Worm (Caenorhabditis elegans) whole organism, L4 larva: Measurements from ENCODE around the gene smrd-1.

Experiments
- F37D6.2 ChIP-seq: sonication (generic microtip); optimal IDR thresholded peaks from 2 replicates; lab custom pipeline; 2016; ENCODE audit warnings: mild to moderate bottlenecking, missing genetic modification characterization, missing compliant biosample characterization
- F44E2.7 ChIP-seq: fragments of 200-800 bp; sonication (Bioruptor generic); IDR thresholded peaks from 2 replicates; pipeline ENCODE4 v2.1.2; 2022; ENCODE audit warnings: missing genetic modification characterization, missing compliant biosample characterization
- R02D3.7 ChIP-seq: fragments of 150-350 bp; sonication (generic microtip); optimal IDR thresholded peaks from 3 replicates; lab custom pipeline; 2014; ENCODE audit warnings: missing biosample characterization, missing genetic modification characterization
- T20F7.1 ChIP-seq: fragments of 200-800 bp; sonication (Bioruptor generic); optimal IDR thresholded peaks from 2 replicates; lab custom pipeline; 2018; ENCODE audit warnings: mild to moderate bottlenecking, missing genetic modification characterization, missing compliant biosample characterization
- T26A8.4 ChIP-seq: fragments of 200-800 bp; sonication (Bioruptor generic); IDR thresholded peaks from 2 replicates; pipeline ENCODE4 v1.3.6; 2022; ENCODE audit warnings: missing genetic modification characterization, missing compliant biosample characterization
- Y105C5A.15 ChIP-seq: fragments of 200-800 bp; sonication (Bioruptor generic); IDR thresholded peaks from 2 replicates; pipeline ENCODE4 v1.3.6; 2022; ENCODE audit warnings: missing genetic modification characterization, missing compliant biosample characterization
- Y75B8A.6 ChIP-seq: fragments of 200-800 bp; sonication (Bioruptor generic); IDR thresholded peaks from 2 replicates; pipeline ENCODE4 v1.3.6; 2022; ENCODE audit warnings: missing genetic modification reagents, missing genetic modification characterization, missing compliant biosample characterization
- aha-1 ChIP-seq: fragments of 150-350 bp; peaks from one replicate; lab custom pipeline; 2014; ENCODE audit warnings: missing biosample characterization, missing genetic modification characterization
- aly-2 ChIP-seq: sonication (generic microtip); optimal IDR thresholded peaks from 2 replicates; lab custom pipeline; 2018; ENCODE audit warnings: missing biosample characterization, missing genetic modification characterization
- arid-1 ChIP-seq: fragments of 200-800 bp; sonication (Bioruptor generic); conservative IDR thresholded peaks from 2 replicates; pipeline ENCODE4 v1.3.6; 2022; ENCODE audit warnings: missing genetic modification reagents, missing genetic modification characterization, missing compliant biosample characterization
- ceh-20 ChIP-seq: fragments of 200-800 bp; sonication (Bioruptor generic); IDR thresholded peaks from 2 replicates; pipeline ENCODE4 v1.3.6; 2022; ENCODE audit warnings: missing genetic modification reagents, missing genetic modification characterization, missing compliant biosample characterization
- ceh-62 ChIP-seq: sonication (generic microtip); optimal IDR thresholded peaks from 2 replicates; lab custom pipeline; 2017; ENCODE audit warnings: missing biosample characterization, missing genetic modification characterization
- ctbp-1 ChIP-seq: fragments of 200-800 bp; sonication (Bioruptor generic); IDR thresholded peaks from 2 replicates; pipeline ENCODE4 v1.3.6; 2022; ENCODE audit warnings: missing genetic modification reagents, missing genetic modification characterization, missing compliant biosample characterization
- daf-16 ChIP-seq, 3 experiments: sonication (generic microtip); optimal IDR thresholded peaks; 2 replicates each; lab custom pipeline; 2016 to 2017; ENCODE audit warnings: missing genetic modification characterization in 3 of 3, missing genetic modification reagents in 3 of 3, mild to moderate bottlenecking in 2 of 3, missing compliant biosample characterization in 2 of 3, missing biosample characterization in 1 of 3, moderate library complexity in 1 of 3
- daf-19 ChIP-seq: fragments of 200-800 bp; sonication (Bioruptor generic); conservative IDR thresholded peaks from 2 replicates; pipeline ENCODE4 v1.3.6; 2022; ENCODE audit warnings: missing genetic modification characterization, missing compliant biosample characterization
- dmd-8 ChIP-seq: fragments of 200-800 bp; sonication (Bioruptor generic); IDR thresholded peaks from 2 replicates; pipeline ENCODE4 v1.3.6; 2022; ENCODE audit warnings: missing genetic modification characterization, missing compliant biosample characterization
- dpl-1 ChIP-seq: fragments of 150-350 bp; optimal IDR thresholded peaks from 2 replicates; lab custom pipeline; 2014; ENCODE audit warnings: missing biosample characterization, missing genetic modification reagents, missing genetic modification characterization
- duxl-1 ChIP-seq: sonication (generic microtip); optimal IDR thresholded peaks from 2 replicates; lab custom pipeline; 2016; ENCODE audit warnings: mild to moderate bottlenecking, missing genetic modification characterization, moderate library complexity, missing compliant biosample characterization; ENCODE audit not compliant: poor library complexity
- fos-1 ChIP-seq: fragments of 150-350 bp; optimal IDR thresholded peaks from 2 replicates; lab custom pipeline; 2014; ENCODE audit warnings: missing biosample characterization, missing genetic modification characterization
- hif-1 ChIP-seq, 2 experiments: sonication (generic microtip); optimal IDR thresholded peaks; 2 replicates each; lab custom pipeline; 2016 to 2017; ENCODE audit warnings: missing compliant biosample characterization in 2 of 2, missing genetic modification characterization in 2 of 2, missing genetic modification reagents in 2 of 2, missing genotype in 2 of 2, mild to moderate bottlenecking in 1 of 2
- hlh-11 ChIP-seq: fragments of 200-800 bp; sonication (Bioruptor generic); optimal IDR thresholded peaks from 2 replicates; lab custom pipeline; 2018; ENCODE audit warnings: mild to moderate bottlenecking, missing genetic modification characterization, missing compliant biosample characterization
- hmg-1.1 ChIP-seq: fragments of 200-800 bp; sonication (Bioruptor generic); IDR thresholded peaks from 2 replicates; pipeline ENCODE4 v1.3.6; 2022; ENCODE audit warnings: missing genetic modification reagents, missing genetic modification characterization, missing compliant biosample characterization
- lim-7 ChIP-seq: fragments of 200-800 bp; sonication (Bioruptor generic); IDR thresholded peaks from 2 replicates; pipeline ENCODE4 v1.3.6; 2022; ENCODE audit warnings: missing genetic modification characterization, missing compliant biosample characterization
- lin-38 ChIP-seq: fragments of 200-800 bp; sonication (Bioruptor generic); IDR thresholded peaks from 2 replicates; pipeline ENCODE4 v1.3.6; 2022; ENCODE audit warnings: missing genetic modification reagents, missing genetic modification characterization, missing compliant biosample characterization
- lin-39 ChIP-seq: fragments of 150-350 bp; optimal IDR thresholded peaks from 2 replicates; lab custom pipeline; 2014; ENCODE audit warnings: missing biosample characterization, missing genetic modification reagents, missing genetic modification characterization
- madf-5 ChIP-seq, 2 experiments: fragments of 200-800 bp; sonication (Bioruptor generic); IDR thresholded peaks; 2 replicates each; pipeline ENCODE4 v1.3.6; 2022; ENCODE audit warnings: missing compliant biosample characterization in 2 of 2, missing genetic modification characterization in 2 of 2
- mdl-1 ChIP-seq, 2 experiments: fragments of 150-350 bp in 1 of 2; sonication (generic microtip) in 1 of 2; optimal IDR thresholded peaks; 2 replicates each; lab custom pipeline; 2014 to 2017; ENCODE audit warnings: missing biosample characterization in 2 of 2, missing genetic modification characterization in 2 of 2
- mes-2 ChIP-seq: sonication (generic microtip); optimal IDR thresholded peaks from 2 replicates; lab custom pipeline; 2016; ENCODE audit warnings: missing genotype, mild to moderate bottlenecking, missing genetic modification characterization, missing compliant biosample characterization; ENCODE audit not compliant: poor library complexity, severe bottlenecking
- mxl-2 ChIP-seq: fragments of 200-800 bp; sonication (Bioruptor generic); conservative IDR thresholded peaks from 2 replicates; pipeline ENCODE4 v1.3.6; 2022; ENCODE audit warnings: missing genetic modification reagents, missing genetic modification characterization, missing compliant biosample characterization
- mxl-3 ChIP-seq: fragments of 200-800 bp; sonication (Bioruptor generic); optimal IDR thresholded peaks from 2 replicates; lab custom pipeline; 2018; ENCODE audit warnings: mild to moderate bottlenecking, missing genetic modification characterization, missing compliant biosample characterization
- nhr-10 ChIP-seq: fragments of 150-350 bp; optimal IDR thresholded peaks from 2 replicates; lab custom pipeline; 2014; ENCODE audit warnings: missing biosample characterization, missing genetic modification characterization
- nhr-111 ChIP-seq: fragments of 200-800 bp; sonication (Bioruptor generic); optimal IDR thresholded peaks from 2 replicates; lab custom pipeline; 2018; ENCODE audit warnings: mild to moderate bottlenecking, missing genetic modification characterization, missing compliant biosample characterization
- nhr-237 ChIP-seq: sonication (generic microtip); optimal IDR thresholded peaks from 2 replicates; lab custom pipeline; 2017; ENCODE audit warnings: missing biosample characterization, missing genetic modification characterization
- nhr-28 ChIP-seq: fragments of 150-350 bp; optimal IDR thresholded peaks from 2 replicates; lab custom pipeline; 2014; ENCODE audit warnings: missing biosample characterization, missing genetic modification characterization
- nhr-48 ChIP-seq: sonication (generic microtip); optimal IDR thresholded peaks from 2 replicates; lab custom pipeline; 2016; ENCODE audit warnings: mild to moderate bottlenecking, missing genetic modification characterization, missing compliant biosample characterization
- rbr-2 ChIP-seq: sonication (generic microtip); optimal IDR thresholded peaks from 2 replicates; lab custom pipeline; 2016; ENCODE audit warnings: missing genotype, missing genetic modification characterization, missing compliant biosample characterization
- sdz-12 ChIP-seq: fragments of 200-800 bp; sonication (Bioruptor generic); optimal IDR thresholded peaks from 2 replicates; lab custom pipeline; 2018; ENCODE audit warnings: mild to moderate bottlenecking, missing genetic modification characterization, missing compliant biosample characterization
- set-16 ChIP-seq: fragments of 200-800 bp; sonication (Bioruptor generic); IDR thresholded peaks from 2 replicates; pipeline ENCODE4 v1.3.6; 2022; ENCODE audit warnings: missing genetic modification reagents, missing genetic modification characterization, missing compliant biosample characterization
- skn-1 ChIP-seq: fragments of 150-350 bp; optimal IDR thresholded peaks from 2 replicates; lab custom pipeline; 2014; ENCODE audit warnings: missing biosample characterization, missing genetic modification characterization
- snpc-1.2 ChIP-seq: fragments of 200-800 bp; sonication (Bioruptor generic); IDR thresholded peaks from 2 replicates; pipeline ENCODE4 v1.3.6; 2022; ENCODE audit warnings: missing genetic modification reagents, missing genetic modification characterization, missing compliant biosample characterization
- spr-1 ChIP-seq: sonication (generic microtip); optimal IDR thresholded peaks from 2 replicates; lab custom pipeline; 2016; ENCODE audit warnings: mild to moderate bottlenecking, missing genetic modification characterization, missing compliant biosample characterization
- unc-130 ChIP-seq: sonication (generic microtip); optimal IDR thresholded peaks from 2 replicates; lab custom pipeline; 2016; ENCODE audit warnings: missing genetic modification reagents, missing genetic modification characterization, missing compliant biosample characterization
- unc-39 ChIP-seq: sonication (generic microtip); optimal IDR thresholded peaks from 2 replicates; lab custom pipeline; 2017; ENCODE audit warnings: missing biosample characterization, missing genetic modification characterization
- unc-62 ChIP-seq, 3 experiments: fragments of 150-350 bp in 1 of 3; sonication (generic microtip); optimal IDR thresholded peaks in 2 of 3; peaks in 1 of 3; 1 replicate in 1 of 3; 2 replicates in 2 of 3; lab custom pipeline; 2014 to 2017; ENCODE audit warnings: missing biosample characterization in 3 of 3, missing genetic modification characterization in 3 of 3, missing genetic modification reagents in 3 of 3, missing genotype in 1 of 3
- vab-7 ChIP-seq: fragments of 200-800 bp; sonication (Bioruptor generic); IDR thresholded peaks from 2 replicates; pipeline ENCODE4 v1.3.6; 2022; ENCODE audit warnings: missing genetic modification reagents, missing genetic modification characterization, missing compliant biosample characterization
- zip-2 ChIP-seq: fragments of 150-350 bp; optimal IDR thresholded peaks from 2 replicates; lab custom pipeline; 2014; ENCODE audit warnings: missing biosample characterization, missing genetic modification characterization

The smrd-1 gene

ce11 chrIII:10463653-10464052 is 27.9 kb upstream of the smrd-1 start (continued):
- TF ChIP-seq hif-1 (tag; optimal IDR thresholded peaks at IDR 0.05; lab: Kevin White, UChicago) (peak in 1 of 2 experiments; percentile 29), fos-1 (tag; lab: Kevin White, UChicago) (no peak), nhr-237 (tag; lab: Kevin White, UChicago) (no peak), mdl-1 (tag; optimal IDR thresholded peaks at IDR 0.05; lab: Kevin White, UChicago) (peak in 1 of 2 experiments; percentile 11), sdz-12 (GFP tag; lab: Kevin White, UChicago) (no peak), daf-16 (GFP tag; optimal IDR thresholded peaks at IDR 0.05; lab: Kevin White, UChicago) (no peak), daf-16 (tag; optimal IDR thresholded peaks at IDR 0.05; lab: Kevin White, UChicago) (peak; percentile 95), aly-2 (tag; lab: Kevin White, UChicago) (no peak), mxl-2 (GFP tag; lab: Robert Waterston, UW) (no peak), F44E2.7 (no peak), F37D6.2 (tag; lab: Kevin White, UChicago) (no peak), lim-7 (GFP tag; lab: Robert Waterston, UW) (no peak), mes-2 (peak; percentile 50)

ce11 chrIII:10462935-10463548 is 27.3 kb upstream of the smrd-1 start:
- TF ChIP-seq hmg-1.1 (GFP tag; lab: Robert Waterston, UW) (0 out of 2 replicates have a peak, but pooled peaks have one; percentile 14), nhr-48 (no peak), set-16 (peak; percentile 46; the same call in 1 of the 2 replicates), aha-1 (tag; lab: Kevin White, UChicago) (peak; percentile 56), lin-38 (GFP tag; lab: Robert Waterston, UW) (no peak), daf-19 (GFP tag; lab: Robert Waterston, UW) (no peak), lin-39 (tag; lab: Kevin White, UChicago) (no peak), R02D3.7 (no peak)

- TF ChIP-seq nhr-10 = peak; percentile 26
- peak; percentile 40 for TF ChIP-seq skn-1 (tag; lab: Kevin White, UChicago)
- TF ChIP-seq dpl-1 (GFP tag; lab: Kevin White, UChicago) = peak; percentile 71
- TF ChIP-seq spr-1 (tag; lab: Kevin White, UChicago) = peak; percentile 90
- no peak for TF ChIP-seq daf-19 (GFP tag; lab: Robert Waterston, UW)
- 0 out of 2 replicates have a peak, but pooled peaks have one; percentile 80 for TF ChIP-seq Y105C5A.15
- TF ChIP-seq T20F7.1 (GFP tag; lab: Kevin White, UChicago) = no peak
- peak; percentile 93 for TF ChIP-seq hmg-1.1 (GFP tag; lab: Robert Waterston, UW)
- peak; percentile 91 for TF ChIP-seq duxl-1 (tag; lab: Kevin White, UChicago)
- peak; percentile 62 for TF ChIP-seq nhr-111
- peak; percentile 97 for TF ChIP-seq vab-7 (GFP tag; lab: Robert Waterston, UW)
- TF ChIP-seq aha-1 (tag; lab: Kevin White, UChicago) = peak; percentile 91
- TF ChIP-seq rbr-2 = peak; percentile 86
- peak; percentile 23 for TF ChIP-seq nhr-28 (tag; lab: Kevin White, UChicago)
- TF ChIP-seq ceh-20 (GFP tag; lab: Robert Waterston, UW) = peak; percentile 92
- TF ChIP-seq T26A8.4 (GFP tag; lab: Robert Waterston, UW) = peak; percentile 91
- peak; percentile 79 for TF ChIP-seq ctbp-1
- TF ChIP-seq ceh-62 (tag; lab: Kevin White, UChicago) = no peak
- TF ChIP-seq sdz-12 (GFP tag; lab: Kevin White, UChicago) = peak; percentile 67
- TF ChIP-seq snpc-1.2 (GFP tag; lab: Robert Waterston, UW) = peak; percentile 77
- peak; percentile 93 for TF ChIP-seq dmd-8 (GFP tag; lab: Robert Waterston, UW)
- peak; percentile 85 for TF ChIP-seq F44E2.7
- no peak for TF ChIP-seq unc-39
- peak; percentile 71; the same call in 1 of the 2 replicates for TF ChIP-seq Y75B8A.6 (GFP tag; lab: Robert Waterston, UW)
- peak; percentile 92 for TF ChIP-seq unc-130 (GFP tag; lab: Kevin White, UChicago)
- no peak for TF ChIP-seq unc-62 (GFP tag; optimal IDR thresholded peaks at IDR 0.05 in 1 of 2; lab: Kevin White, UChicago)
- no peak for TF ChIP-seq unc-62 (tag; optimal IDR thresholded peaks at IDR 0.05; lab: Kevin White, UChicago)
- peak; percentile 97 for TF ChIP-seq arid-1
- no peak for TF ChIP-seq aly-2 (tag; lab: Kevin White, UChicago)
- peak; percentile 97 for TF ChIP-seq mxl-3 (GFP tag; lab: Kevin White, UChicago)
- TF ChIP-seq madf-5 (GFP tag; IDR thresholded peaks at IDR 0.05; lab: Robert Waterston, UW) = peak; percentile 44 to 93; a peak in 2 of 4 replicates
- TF ChIP-seq zip-2 (tag; lab: Kevin White, UChicago) = no peak
- TF ChIP-seq hlh-11 = peak; percentile 85
These were observed 25.4 kb upstream of the smrd-1 start, which contains the start of gene atx-2 for ce11 chrIII:10461164-10461546. atx-2 (plus strand) TSS chrIII:10461389.
